Comparison of ENCODE assay signal across 3 worm cellular contexts in genomic region chrV:16540657-16541056, ce11.
TF ChIP-seq lines count a peak whose summit lies in the region.

No protein-coding gene starts in this region.

TF ChIP-seq in whole organism, L3 larva, 47 proteins besides CTCF, POLR2A, EP300 and RAD21:
- TF ChIP-seq nfya-1 (tag; optimal IDR thresholded peaks at IDR 0.05; lab: Kevin White, UChicago; ENCODE audit: insufficient read depth) (peak; percentile 83), zag-1 (tag; optimal IDR thresholded peaks at IDR 0.05; lab: Kevin White, UChicago) (no peak)

TF ChIP-seq in whole organism, L4 larva, 104 proteins besides CTCF, POLR2A, EP300 and RAD21:
- 0 out of 2 replicates have a peak, but pooled peaks have one; percentile 19 for TF ChIP-seq lin-38 (GFP tag; IDR thresholded peaks at IDR 0.05; lab: Robert Waterston, UW)
- no peak for TF ChIP-seq lim-7 (GFP tag; IDR thresholded peaks at IDR 0.05; lab: Robert Waterston, UW)

TF ChIP-seq in whole organism, late embryonic, 69 proteins besides CTCF, POLR2A, EP300 and RAD21:
- no peak for TF ChIP-seq pha-4 (tag; optimal IDR thresholded peaks at IDR 0.05; lab: Kevin White, UChicago)
- TF ChIP-seq nfya-1 (tag; optimal IDR thresholded peaks at IDR 0.05; lab: Kevin White, UChicago) = peak; percentile 77
